Worm (Caenorhabditis elegans) whole organism, L4 larva: ENCODE measurements around the gene F59B10.4.
A peak's percentile ranks its signal among the peaks of the same experiment; 100 is the strongest.

Experiments
- F37D6.2 ChIP-seq: sonication (generic microtip); optimal IDR thresholded peaks from 2 replicates; lab custom pipeline; 2016; ENCODE audit warnings: mild to moderate bottlenecking, missing genetic modification characterization, missing compliant biosample characterization
- R02D3.7 ChIP-seq: fragments of 150-350 bp; sonication (generic microtip); optimal IDR thresholded peaks from 3 replicates; lab custom pipeline; 2014; ENCODE audit warnings: missing biosample characterization, missing genetic modification characterization
- ZK337.2 ChIP-seq: fragments of 200-800 bp; sonication (Bioruptor generic); IDR thresholded peaks from 2 replicates; pipeline ENCODE4 v1.3.6; 2022; ENCODE audit warnings: missing genetic modification reagents, missing genetic modification characterization, missing compliant biosample characterization
- aha-1 ChIP-seq: fragments of 150-350 bp; peaks from one replicate; lab custom pipeline; 2014; ENCODE audit warnings: missing biosample characterization, missing genetic modification characterization
- aly-2 ChIP-seq: sonication (generic microtip); optimal IDR thresholded peaks from 2 replicates; lab custom pipeline; 2018; ENCODE audit warnings: missing biosample characterization, missing genetic modification characterization
- ama-1 ChIP-seq: fragments of 150-350 bp; optimal IDR thresholded peaks from 2 replicates; lab custom pipeline; 2014; ENCODE audit warnings: inconsistent platforms, mixed read lengths
- arid-1 ChIP-seq: fragments of 200-800 bp; sonication (Bioruptor generic); conservative IDR thresholded peaks from 2 replicates; pipeline ENCODE4 v1.3.6; 2022; ENCODE audit warnings: missing genetic modification reagents, missing genetic modification characterization, missing compliant biosample characterization
- ceh-20 ChIP-seq: fragments of 200-800 bp; sonication (Bioruptor generic); IDR thresholded peaks from 2 replicates; pipeline ENCODE4 v1.3.6; 2022; ENCODE audit warnings: missing genetic modification reagents, missing genetic modification characterization, missing compliant biosample characterization
- ceh-28 ChIP-seq: fragments of 150-350 bp; optimal IDR thresholded peaks from 2 replicates; lab custom pipeline; 2014; ENCODE audit warnings: missing biosample characterization, missing genetic modification reagents, missing genetic modification characterization
- ceh-82 ChIP-seq: sonication (generic microtip); optimal IDR thresholded peaks from 2 replicates; lab custom pipeline; 2017; ENCODE audit warnings: missing biosample characterization, missing genetic modification characterization
- ces-1 ChIP-seq: fragments of 150-350 bp; sonication (generic microtip); optimal IDR thresholded peaks from 4 replicates; lab custom pipeline; 2014; ENCODE audit warnings: missing biosample characterization, missing genetic modification reagents, missing genetic modification characterization
- daf-16 ChIP-seq, 3 experiments: sonication (generic microtip); optimal IDR thresholded peaks; 2 replicates each; lab custom pipeline; 2016 to 2017; ENCODE audit warnings: missing genetic modification characterization in 3 of 3, missing genetic modification reagents in 3 of 3, mild to moderate bottlenecking in 2 of 3, missing compliant biosample characterization in 2 of 3, missing biosample characterization in 1 of 3, moderate library complexity in 1 of 3
- daf-19 ChIP-seq: fragments of 200-800 bp; sonication (Bioruptor generic); conservative IDR thresholded peaks from 2 replicates; pipeline ENCODE4 v1.3.6; 2022; ENCODE audit warnings: missing genetic modification characterization, missing compliant biosample characterization
- dmd-9 ChIP-seq: fragments of 200-800 bp; sonication (Bioruptor generic); IDR thresholded peaks from 2 replicates; pipeline ENCODE4 v1.3.6; 2022; ENCODE audit warnings: missing genetic modification reagents, missing genetic modification characterization, missing compliant biosample characterization
- duxl-1 ChIP-seq: sonication (generic microtip); optimal IDR thresholded peaks from 2 replicates; lab custom pipeline; 2016; ENCODE audit warnings: mild to moderate bottlenecking, missing genetic modification characterization, moderate library complexity, missing compliant biosample characterization; ENCODE audit not compliant: poor library complexity
- fkh-10 ChIP-seq: fragments of 150-350 bp; optimal IDR thresholded peaks from 2 replicates; lab custom pipeline; 2014; ENCODE audit warnings: missing biosample characterization, missing genetic modification reagents, missing genetic modification characterization
- hif-1 ChIP-seq, 2 experiments: sonication (generic microtip); optimal IDR thresholded peaks; 2 replicates each; lab custom pipeline; 2016 to 2017; ENCODE audit warnings: missing compliant biosample characterization in 2 of 2, missing genetic modification characterization in 2 of 2, missing genetic modification reagents in 2 of 2, missing genotype in 2 of 2, mild to moderate bottlenecking in 1 of 2
- hlh-30 ChIP-seq: sonication (generic microtip); optimal IDR thresholded peaks from 2 replicates; lab custom pipeline; 2017; ENCODE audit warnings: antibody characterized with exemption, mild to moderate bottlenecking, missing genetic modification characterization, missing compliant biosample characterization; ENCODE audit not compliant: insufficient read depth
- hmg-1.1 ChIP-seq: fragments of 200-800 bp; sonication (Bioruptor generic); IDR thresholded peaks from 2 replicates; pipeline ENCODE4 v1.3.6; 2022; ENCODE audit warnings: missing genetic modification reagents, missing genetic modification characterization, missing compliant biosample characterization
- jun-1 ChIP-seq: fragments of 150-350 bp; optimal IDR thresholded peaks from 2 replicates; lab custom pipeline; 2014; ENCODE audit warnings: missing biosample characterization, missing genetic modification reagents, missing genetic modification characterization
- lim-7 ChIP-seq: fragments of 200-800 bp; sonication (Bioruptor generic); IDR thresholded peaks from 2 replicates; pipeline ENCODE4 v1.3.6; 2022; ENCODE audit warnings: missing genetic modification characterization, missing compliant biosample characterization
- lin-1 ChIP-seq: fragments of 200-800 bp; sonication (Bioruptor generic); IDR thresholded peaks from 2 replicates; pipeline ENCODE4 v1.3.6; 2022; ENCODE audit warnings: missing genetic modification reagents, missing genetic modification characterization, missing compliant biosample characterization
- lin-13 ChIP-seq: fragments of 150-350 bp; optimal IDR thresholded peaks from 2 replicates; lab custom pipeline; 2014; ENCODE audit warnings: missing biosample characterization, missing genetic modification reagents, missing genetic modification characterization
- lsy-2 ChIP-seq, 2 experiments: fragments of 150-350 bp in 1 of 2; sonication (generic microtip) in 1 of 2; optimal IDR thresholded peaks; 2 replicates each; lab custom pipeline; 2014 to 2017; ENCODE audit warnings: missing biosample characterization in 2 of 2, missing genetic modification characterization in 2 of 2
- madf-5 ChIP-seq, 2 experiments: fragments of 200-800 bp; sonication (Bioruptor generic); IDR thresholded peaks; 2 replicates each; pipeline ENCODE4 v1.3.6; 2022; ENCODE audit warnings: missing compliant biosample characterization in 2 of 2, missing genetic modification characterization in 2 of 2
- mdl-1 ChIP-seq, 2 experiments: fragments of 150-350 bp in 1 of 2; sonication (generic microtip) in 1 of 2; optimal IDR thresholded peaks; 2 replicates each; lab custom pipeline; 2014 to 2017; ENCODE audit warnings: missing biosample characterization in 2 of 2, missing genetic modification characterization in 2 of 2
- mdt-29 ChIP-seq: fragments of 200-800 bp; sonication (Bioruptor generic); IDR thresholded peaks from 2 replicates; pipeline ENCODE4 v1.3.6; 2022; ENCODE audit warnings: missing genetic modification reagents, missing genetic modification characterization, missing compliant biosample characterization
- nhr-11 ChIP-seq: fragments of 150-350 bp; optimal IDR thresholded peaks from 2 replicates; lab custom pipeline; 2014; ENCODE audit warnings: missing biosample characterization, missing genetic modification characterization
- nhr-28 ChIP-seq: fragments of 150-350 bp; optimal IDR thresholded peaks from 2 replicates; lab custom pipeline; 2014; ENCODE audit warnings: missing biosample characterization, missing genetic modification characterization
- pha-4 ChIP-seq, 2 experiments: fragments of 150-350 bp in 1 of 2; fragments of 200-800 bp in 1 of 2; sonication (Bioruptor generic) in 1 of 2; IDR thresholded peaks in 1 of 2; optimal IDR thresholded peaks in 1 of 2; 2 replicates each; pipeline versions ENCODE4 v1.3.6 to Lab custom; 2014 to 2022; ENCODE audit warnings: missing genetic modification characterization in 2 of 2, missing genetic modification reagents in 2 of 2, missing biosample characterization in 1 of 2, missing compliant biosample characterization in 1 of 2
- php-3 ChIP-seq: fragments of 200-800 bp; sonication (Bioruptor generic); IDR thresholded peaks from 2 replicates; pipeline ENCODE4 v1.3.6; 2022; ENCODE audit warnings: missing genetic modification reagents, missing genetic modification characterization, missing compliant biosample characterization
- rbr-2 ChIP-seq: sonication (generic microtip); optimal IDR thresholded peaks from 2 replicates; lab custom pipeline; 2016; ENCODE audit warnings: missing genotype, missing genetic modification characterization, missing compliant biosample characterization
- saeg-2 ChIP-seq: fragments of 200-800 bp; sonication (Bioruptor generic); IDR thresholded peaks from 2 replicates; pipeline ENCODE4 v1.3.6; 2022; ENCODE audit warnings: missing genetic modification reagents, missing genetic modification characterization, missing compliant biosample characterization
- set-16 ChIP-seq: fragments of 200-800 bp; sonication (Bioruptor generic); IDR thresholded peaks from 2 replicates; pipeline ENCODE4 v1.3.6; 2022; ENCODE audit warnings: missing genetic modification reagents, missing genetic modification characterization, missing compliant biosample characterization
- snpc-1.2 ChIP-seq: fragments of 200-800 bp; sonication (Bioruptor generic); IDR thresholded peaks from 2 replicates; pipeline ENCODE4 v1.3.6; 2022; ENCODE audit warnings: missing genetic modification reagents, missing genetic modification characterization, missing compliant biosample characterization
- snpc-4 ChIP-seq: fragments of 150-350 bp; optimal IDR thresholded peaks from 2 replicates; lab custom pipeline; 2014; ENCODE audit warnings: missing biosample characterization, missing genetic modification characterization
- spr-1 ChIP-seq: sonication (generic microtip); optimal IDR thresholded peaks from 2 replicates; lab custom pipeline; 2016; ENCODE audit warnings: mild to moderate bottlenecking, missing genetic modification characterization, missing compliant biosample characterization
- tra-1 ChIP-seq: fragments of 200-800 bp; sonication (Bioruptor generic); IDR thresholded peaks from 2 replicates; pipeline ENCODE4 v1.3.6; 2022; ENCODE audit warnings: missing genetic modification reagents, missing genetic modification characterization, missing compliant biosample characterization
- unc-39 ChIP-seq: sonication (generic microtip); optimal IDR thresholded peaks from 2 replicates; lab custom pipeline; 2017; ENCODE audit warnings: missing biosample characterization, missing genetic modification characterization
- unc-62 ChIP-seq, 3 experiments: fragments of 150-350 bp in 1 of 3; sonication (generic microtip); optimal IDR thresholded peaks in 2 of 3; peaks in 1 of 3; 1 replicate in 1 of 3; 2 replicates in 2 of 3; lab custom pipeline; 2014 to 2017; ENCODE audit warnings: missing biosample characterization in 3 of 3, missing genetic modification characterization in 3 of 3, missing genetic modification reagents in 3 of 3, missing genotype in 1 of 3
- vab-7 ChIP-seq: fragments of 200-800 bp; sonication (Bioruptor generic); IDR thresholded peaks from 2 replicates; pipeline ENCODE4 v1.3.6; 2022; ENCODE audit warnings: missing genetic modification reagents, missing genetic modification characterization, missing compliant biosample characterization

F59B10.4 gene

DNA sequence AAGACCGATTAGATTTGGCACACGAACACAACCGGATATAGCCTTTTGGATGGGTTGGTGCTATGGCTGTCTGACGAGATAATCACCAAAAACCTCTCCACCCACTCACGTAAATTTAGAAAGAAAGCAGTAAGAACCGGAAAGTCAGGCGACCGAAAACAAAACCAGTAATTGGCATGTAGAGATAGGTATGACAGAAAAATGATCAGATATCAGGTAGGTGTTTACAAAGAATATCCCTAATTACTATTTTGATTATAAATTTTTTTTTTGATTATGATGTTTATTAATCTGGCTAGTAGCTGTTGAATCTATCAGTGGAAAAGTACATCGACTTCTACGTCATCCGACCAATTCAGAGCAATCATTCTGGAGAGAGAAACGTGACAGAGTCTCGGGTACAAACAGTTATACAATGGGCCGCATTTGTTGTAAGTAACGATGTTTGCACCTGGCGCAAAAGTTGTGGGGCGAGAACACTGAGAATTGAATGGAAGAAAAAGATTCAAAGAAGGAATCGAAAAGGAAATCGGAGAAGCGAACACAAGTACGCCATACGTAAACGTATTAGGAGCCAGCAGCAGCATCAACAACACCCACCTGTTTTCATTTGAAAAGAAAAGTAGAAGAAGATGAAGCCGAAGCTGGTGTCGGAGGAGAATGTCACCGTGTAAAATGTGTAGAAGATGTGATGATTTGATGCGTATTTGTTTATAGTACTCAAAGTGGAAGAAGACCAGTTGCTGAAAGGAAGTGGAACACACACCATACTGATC, 32.1 kb upstream of the F59B10.4 start (continued):
- peak; percentile 14 for TF ChIP-seq hlh-30
- TF ChIP-seq ZK337.2 (GFP tag; lab: Robert Waterston, UW) = no peak
- TF ChIP-seq pha-4 (GFP tag; IDR thresholded peaks at IDR 0.05; lab: Robert Waterston, UW) = no peak
- TF ChIP-seq pha-4 (tag; optimal IDR thresholded peaks at IDR 0.05; lab: Kevin White, UChicago) = no peak
- TF ChIP-seq nhr-11 = peak; percentile 25
- TF ChIP-seq ces-1 (GFP tag; lab: Kevin White, UChicago) = no peak
- TF ChIP-seq dmd-9 = no peak
- no peak for TF ChIP-seq spr-1 (tag; lab: Kevin White, UChicago)
- TF ChIP-seq rbr-2 (tag; lab: Kevin White, UChicago) = peak; percentile 14
- TF ChIP-seq duxl-1 = no peak

DNA sequence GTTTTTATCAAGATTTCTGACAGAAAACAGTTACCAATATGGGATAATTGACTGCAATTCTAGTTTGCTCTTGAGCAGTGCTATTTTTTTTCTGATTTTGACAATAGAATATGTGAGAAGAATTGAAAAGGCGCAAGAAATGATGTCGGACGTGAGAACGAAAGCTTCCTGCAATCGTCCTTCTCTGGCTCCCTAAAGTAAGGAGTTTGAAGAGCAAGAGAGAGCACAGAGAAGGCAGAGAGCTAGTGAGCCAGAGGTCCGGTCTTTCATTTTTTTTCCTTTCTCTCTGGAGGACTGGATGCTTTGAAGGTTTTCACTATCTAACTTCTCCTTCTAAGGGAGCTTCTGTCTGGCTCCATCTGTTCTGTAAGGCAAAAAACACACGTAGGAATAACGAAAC, 31.3 kb upstream of the F59B10.4 start:
- TF ChIP-seq ceh-82 (no peak), mdt-29 (GFP tag; lab: Robert Waterston, UW) (0 out of 2 replicates have a peak, but pooled peaks have one; percentile 36), fkh-10 (GFP tag; lab: Kevin White, UChicago) (no peak), unc-62 (GFP tag; optimal IDR thresholded peaks at IDR 0.05 in 1 of 2; lab: Kevin White, UChicago) (peak in 1 of 2 experiments; percentile 84), unc-62 (tag; optimal IDR thresholded peaks at IDR 0.05; lab: Kevin White, UChicago) (no peak), lin-1 (GFP tag; lab: Robert Waterston, UW) (no peak), daf-16 (GFP tag; optimal IDR thresholded peaks at IDR 0.05; lab: Kevin White, UChicago) (no peak), daf-16 (tag; optimal IDR thresholded peaks at IDR 0.05; lab: Kevin White, UChicago) (peak; percentile 16), lsy-2 (tag; optimal IDR thresholded peaks at IDR 0.05; lab: Kevin White, UChicago) (peak in 1 of 2 experiments; percentile 27), aha-1 (peak; percentile 98), set-16 (GFP tag; lab: Robert Waterston, UW) (peak; percentile 37; the same call in 1 of the 2 replicates), ama-1 (peak; percentile 73), madf-5 (GFP tag; IDR thresholded peaks at IDR 0.05; lab: Robert Waterston, UW) (no peak), daf-19 (GFP tag; lab: Robert Waterston, UW) (no peak), aly-2 (tag; lab: Kevin White, UChicago) (no peak), snpc-1.2 (GFP tag; lab: Robert Waterston, UW) (0 out of 2 replicates have a peak, but pooled peaks have one; percentile 7), snpc-4 (tag; lab: Kevin White, UChicago) (no peak), jun-1 (tag; lab: Kevin White, UChicago) (no peak), saeg-2 (no peak), nhr-11 (no peak)

DNA sequence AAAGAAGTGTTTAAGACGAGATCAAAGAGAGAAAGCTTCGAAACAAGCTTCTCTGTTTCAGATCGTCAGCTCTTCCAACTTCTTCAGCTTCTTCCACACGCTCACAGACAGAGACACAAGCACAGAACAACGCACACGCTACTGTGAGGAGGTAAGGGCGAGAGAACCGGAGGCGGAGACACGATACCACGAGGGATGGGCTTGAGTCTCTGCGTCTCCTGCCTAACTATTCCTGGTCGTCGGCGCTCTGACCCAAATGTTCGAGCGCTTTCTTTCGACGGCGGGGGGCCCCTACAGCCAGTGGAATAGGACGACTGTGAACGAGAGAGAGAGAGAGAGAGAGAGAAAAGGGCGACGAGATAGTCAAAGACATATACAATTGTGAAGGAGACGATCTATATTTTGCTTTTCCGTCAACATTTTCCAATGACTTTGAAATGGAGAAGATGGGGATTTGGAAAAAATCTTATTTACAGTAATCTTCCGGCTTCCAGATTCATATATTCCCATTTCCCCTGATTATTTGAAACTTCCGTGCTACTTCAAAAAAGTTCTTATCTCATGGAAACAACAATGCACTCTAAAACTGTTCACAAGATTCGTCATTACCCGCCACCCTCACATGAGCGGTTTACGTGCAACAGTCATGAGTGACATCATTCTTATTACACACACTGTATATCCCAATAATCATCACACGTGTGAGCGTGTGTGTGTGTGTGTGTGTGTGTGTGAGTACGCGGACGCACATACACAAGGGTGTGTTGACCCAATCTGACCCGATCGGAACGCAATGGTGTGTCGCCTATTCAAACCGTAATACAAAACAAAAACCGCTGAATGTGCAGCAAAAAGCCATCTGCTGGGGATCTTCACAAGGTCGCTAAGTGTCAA, 30.1 kb upstream of the F59B10.4 start:
- no peak for TF ChIP-seq unc-39 (tag; lab: Kevin White, UChicago)
- no peak for TF ChIP-seq aly-2 (tag; lab: Kevin White, UChicago)
- no peak for TF ChIP-seq ceh-28 (tag; lab: Kevin White, UChicago)
- no peak for TF ChIP-seq R02D3.7 (tag; lab: Kevin White, UChicago)
- TF ChIP-seq hmg-1.1 = peak; percentile 88
- peak; percentile 61 for TF ChIP-seq F37D6.2 (tag; lab: Kevin White, UChicago)
- TF ChIP-seq ceh-20 (GFP tag; lab: Robert Waterston, UW) = peak; percentile 61; the same call in 1 of the 2 replicates
- TF ChIP-seq tra-1 = peak; percentile 31; the same call in 1 of the 2 replicates
- 0 out of 2 replicates have a peak, but pooled peaks have one; percentile 57 for TF ChIP-seq daf-19 (GFP tag; lab: Robert Waterston, UW)
- TF ChIP-seq dmd-9 = 0 out of 2 replicates have a peak, but pooled peaks have one; percentile 59
- peak; percentile 36 to 92 for TF ChIP-seq hif-1 (tag; optimal IDR thresholded peaks at IDR 0.05; lab: Kevin White, UChicago)
- peak; percentile 11; the same call in 1 of the 2 replicates for TF ChIP-seq lin-1 (GFP tag; lab: Robert Waterston, UW)
- 0 out of 2 replicates have a peak, but pooled peaks have one; percentile 20 for TF ChIP-seq vab-7 (GFP tag; lab: Robert Waterston, UW)
- peak; percentile 20 for TF ChIP-seq lin-13 (GFP tag; lab: Kevin White, UChicago)
- peak; percentile 89 to 95 for TF ChIP-seq mdl-1 (tag; optimal IDR thresholded peaks at IDR 0.05; lab: Kevin White, UChicago)
- TF ChIP-seq snpc-4 (tag; lab: Kevin White, UChicago) = no peak
- peak; percentile 51 for TF ChIP-seq nhr-28
- TF ChIP-seq ama-1 = peak; percentile 97
- TF ChIP-seq arid-1 (GFP tag; lab: Robert Waterston, UW) = peak; percentile 67
- peak; percentile 77 for TF ChIP-seq pha-4 (GFP tag; IDR thresholded peaks at IDR 0.05; lab: Robert Waterston, UW)
- TF ChIP-seq pha-4 (tag; optimal IDR thresholded peaks at IDR 0.05; lab: Kevin White, UChicago) = peak; percentile 79
- TF ChIP-seq mdt-29 (GFP tag; lab: Robert Waterston, UW) = peak; percentile 75
- peak; percentile 43; the same call in 1 of the 2 replicates for TF ChIP-seq php-3
- TF ChIP-seq lim-7 (GFP tag; lab: Robert Waterston, UW) = peak; percentile 74
